Fruit fly (Drosophila melanogaster) whole organism, embryonic: Measurements from ENCODE around the gene Zasp66.

Experiments used
- CG11247 ChIP-seq: fragments of 200-800 bp; sonication (Bioruptor generic); IDR thresholded peaks from 2 replicates; pipeline ENCODE4 v1.3.6; 2022; ENCODE audit warnings: missing biosample characterization, missing genetic modification characterization
- CG11456 ChIP-seq: fragments of 200-800 bp; sonication (Bioruptor generic); IDR thresholded peaks from 3 replicates; pipeline ENCODE4 v1.3.6; 2022; ENCODE audit warnings: missing biosample characterization, missing genetic modification characterization
- CG11723 ChIP-seq: fragments of 200-800 bp; sonication (Bioruptor generic); optimal IDR thresholded peaks from 2 replicates; lab custom pipeline; 2017; ENCODE audit warnings: missing biosample characterization, mild to moderate bottlenecking, missing genetic modification characterization
- CG12219 ChIP-seq: fragments of 200-800 bp; sonication (Bioruptor generic); optimal IDR thresholded peaks from 3 replicates; lab custom pipeline; 2018; ENCODE audit warnings: missing biosample characterization, mild to moderate bottlenecking, missing genetic modification characterization
- CG15269 ChIP-seq: fragments of 200-800 bp; sonication (Bioruptor generic); optimal IDR thresholded peaks from 2 replicates; lab custom pipeline; 2018; ENCODE audit warnings: missing biosample characterization, mild to moderate bottlenecking, missing genetic modification characterization, moderate library complexity
- CG1602 ChIP-seq: fragments of 200-800 bp; sonication (Bioruptor generic); optimal IDR thresholded peaks from 3 replicates; lab custom pipeline; 2016; ENCODE audit warnings: missing biosample characterization, missing genetic modification characterization
- CG1603 ChIP-seq: fragments of 200-800 bp; sonication (Bioruptor generic); optimal IDR thresholded peaks from 2 replicates; lab custom pipeline; 2019; ENCODE audit warnings: missing biosample characterization, mild to moderate bottlenecking, missing genetic modification characterization, moderate library complexity
- CG17361 ChIP-seq: fragments of 200-800 bp; sonication (Bioruptor generic); IDR thresholded peaks from 3 replicates; pipeline ENCODE4 v1.3.6; 2022; ENCODE audit warnings: missing biosample characterization, missing genetic modification characterization
- CG1792 ChIP-seq: fragments of 200-800 bp; sonication (Bioruptor generic); optimal IDR thresholded peaks from 2 replicates; lab custom pipeline; 2016; ENCODE audit warnings: missing biosample characterization, missing genetic modification characterization
- CG2199 ChIP-seq: fragments of 200-800 bp; sonication (Bioruptor generic); IDR thresholded peaks from 3 replicates; pipeline ENCODE4 v1.3.6; 2022; ENCODE audit warnings: missing biosample characterization, missing genetic modification characterization
- CG2202 ChIP-seq: fragments of 200-800 bp; sonication (Bioruptor generic); optimal IDR thresholded peaks from 2 replicates; lab custom pipeline; 2018; ENCODE audit warnings: missing biosample characterization, mild to moderate bottlenecking, missing genetic modification characterization
- CG2712 ChIP-seq: fragments of 200-800 bp; optimal IDR thresholded peaks from 3 replicates; lab custom pipeline; 2019; ENCODE audit warnings: missing biosample characterization, mild to moderate bottlenecking, missing genetic modification characterization, moderate library complexity
- CG34422 ChIP-seq: fragments of 200-800 bp; sonication (Bioruptor generic); IDR thresholded peaks from 3 replicates; pipeline ENCODE4 v1.3.6; 2022; ENCODE audit warnings: missing biosample characterization, missing genetic modification characterization
- CG42726 ChIP-seq: fragments of 200-800 bp; sonication (Bioruptor generic); IDR thresholded peaks from 2 replicates; pipeline ENCODE4 v1.3.6; 2022; ENCODE audit warnings: missing biosample characterization, missing genetic modification characterization; ENCODE audit not compliant: partially characterized antibody
- CG4854 ChIP-seq: fragments of 200-800 bp; sonication (Bioruptor generic); optimal IDR thresholded peaks from 2 replicates; lab custom pipeline; 2016; ENCODE audit warnings: missing biosample characterization, missing genetic modification characterization, inconsistent platforms
- CG6683 ChIP-seq: fragments of 200-800 bp; sonication (Bioruptor generic); optimal IDR thresholded peaks from 2 replicates; lab custom pipeline; 2017; ENCODE audit warnings: missing biosample characterization, mild to moderate bottlenecking, missing genetic modification characterization, missing genetic modification reagents
- CG6765 ChIP-seq: fragments of 200-800 bp; sonication (Bioruptor generic); optimal IDR thresholded peaks from 3 replicates; lab custom pipeline; 2017; ENCODE audit warnings: missing biosample characterization, mild to moderate bottlenecking, missing genetic modification characterization
- CG7928 ChIP-seq: fragments of 200-800 bp; sonication (Bioruptor generic); optimal IDR thresholded peaks from 2 replicates; lab custom pipeline; 2017; ENCODE audit warnings: missing biosample characterization, mild to moderate bottlenecking, missing genetic modification characterization
- CG8290 ChIP-seq, 3 experiments: fragments of 200-800 bp; sonication (Bioruptor generic); optimal IDR thresholded peaks; 2 replicates each; lab custom pipeline; 2016 to 2019; ENCODE audit warnings: missing biosample characterization in 3 of 3, missing genetic modification characterization in 3 of 3, mild to moderate bottlenecking in 2 of 3, moderate library complexity in 1 of 3
- CG9817 ChIP-seq: fragments of 200-800 bp; sonication (Bioruptor generic); optimal IDR thresholded peaks from 2 replicates; lab custom pipeline; 2018; ENCODE audit warnings: missing biosample characterization, mild to moderate bottlenecking, missing genetic modification characterization, moderate library complexity
- D ChIP-seq, 2 experiments: fragments of 200-800 bp in 1 of 2; fragments of >200 bp in 1 of 2; sonication (Bioruptor generic) in 1 of 2; optimal IDR thresholded peaks; 2 replicates in 1 of 2; 3 replicates in 1 of 2; lab custom pipeline; 2017; ENCODE audit warnings: mild to moderate bottlenecking in 1 of 2, missing biosample characterization in 1 of 2, missing genetic modification characterization in 1 of 2, missing genetic modification reagents in 1 of 2
- Dp ChIP-seq: fragments of 200-800 bp; sonication (Bioruptor generic); optimal IDR thresholded peaks from 2 replicates; lab custom pipeline; 2018; ENCODE audit warnings: missing biosample characterization, mild to moderate bottlenecking, missing genetic modification characterization, moderate library complexity
- Ets97D ChIP-seq: fragments of 200-800 bp; sonication (Bioruptor generic); optimal IDR thresholded peaks from 3 replicates; lab custom pipeline; 2016; ENCODE audit warnings: missing biosample characterization, missing genetic modification characterization
- Fer2 ChIP-seq: fragments of 200-800 bp; sonication (Bioruptor generic); optimal IDR thresholded peaks from 2 replicates; lab custom pipeline; 2018; ENCODE audit warnings: missing biosample characterization, mild to moderate bottlenecking, missing genetic modification characterization, moderate library complexity
- HLH4C ChIP-seq: fragments of 200-800 bp; sonication (Bioruptor generic); IDR thresholded peaks from 3 replicates; pipeline ENCODE4 v1.3.6; 2022; ENCODE audit warnings: missing biosample characterization, missing genetic modification characterization; ENCODE audit not compliant: partially characterized antibody
- HLHmδ ChIP-seq: fragments of 200-800 bp; sonication (Bioruptor generic); optimal IDR thresholded peaks from 2 replicates; lab custom pipeline; 2018; ENCODE audit warnings: missing biosample characterization, mild to moderate bottlenecking, missing genetic modification characterization, moderate library complexity
- Med ChIP-seq: fragments of 200-800 bp; sonication (Bioruptor generic); peaks from one replicate; lab custom pipeline; 2016; ENCODE audit warnings: missing biosample characterization, missing genetic modification characterization, mild to moderate bottlenecking, inconsistent platforms, moderate library complexity
- Nf-YC ChIP-seq: fragments of 200-800 bp; optimal IDR thresholded peaks from 3 replicates; lab custom pipeline; 2019; ENCODE audit warnings: missing biosample characterization, mild to moderate bottlenecking, missing genetic modification characterization, moderate library complexity
- Rx ChIP-seq: fragments of 200-800 bp; sonication (Bioruptor generic); IDR thresholded peaks from 2 replicates; pipeline ENCODE4 v1.3.6; 2022; ENCODE audit warnings: missing biosample characterization, missing genetic modification characterization
- ab ChIP-seq: fragments of 200-800 bp; sonication (Bioruptor generic); optimal IDR thresholded peaks from 2 replicates; lab custom pipeline; 2016; ENCODE audit warnings: missing biosample characterization, missing genetic modification characterization
- al ChIP-seq: fragments of 200-800 bp; sonication (Bioruptor generic); IDR thresholded peaks from 2 replicates; pipeline ENCODE4 v1.3.6; 2022; ENCODE audit warnings: missing biosample characterization, missing genetic modification characterization
- cato ChIP-seq: fragments of 200-800 bp; sonication (Bioruptor generic); optimal IDR thresholded peaks from 2 replicates; lab custom pipeline; 2016; ENCODE audit warnings: missing biosample characterization, missing genetic modification characterization, borderline replicate concordance
- cg ChIP-seq: fragments of 200-800 bp; sonication (Bioruptor generic); optimal IDR thresholded peaks from 3 replicates; lab custom pipeline; 2019; ENCODE audit warnings: missing biosample characterization, mild to moderate bottlenecking, missing genetic modification characterization, moderate library complexity
- ci ChIP-seq: fragments of 200-800 bp; sonication (Bioruptor generic); IDR thresholded peaks from 3 replicates; pipeline ENCODE4 v1.3.6; 2022; ENCODE audit warnings: missing biosample characterization, missing genetic modification characterization
- corto ChIP-seq: fragments of 200-800 bp; sonication (Bioruptor generic); optimal IDR thresholded peaks from 2 replicates; lab custom pipeline; 2016; ENCODE audit warnings: missing biosample characterization, mild to moderate bottlenecking, missing genetic modification characterization, moderate library complexity
- crp ChIP-seq, 2 experiments: fragments of 200-800 bp; sonication (Bioruptor generic); optimal IDR thresholded peaks; 2 replicates in 1 of 2; 3 replicates in 1 of 2; lab custom pipeline; 2017; ENCODE audit warnings: missing biosample characterization in 2 of 2, missing genetic modification characterization in 2 of 2, mild to moderate bottlenecking in 1 of 2, moderate library complexity in 1 of 2
- da ChIP-seq: fragments of 200-800 bp; sonication (Bioruptor generic); optimal IDR thresholded peaks from 2 replicates; lab custom pipeline; 2016; ENCODE audit warnings: missing biosample characterization, missing genetic modification characterization
- fd64A ChIP-seq: fragments of 200-800 bp; sonication (Bioruptor generic); optimal IDR thresholded peaks from 3 replicates; lab custom pipeline; 2018; ENCODE audit warnings: missing biosample characterization, mild to moderate bottlenecking, missing genetic modification characterization
- gcm ChIP-seq: fragments of 200-800 bp; sonication (Bioruptor generic); optimal IDR thresholded peaks from 2 replicates; lab custom pipeline; 2019; ENCODE audit warnings: missing biosample characterization, mild to moderate bottlenecking, missing genetic modification characterization, moderate library complexity
- gem ChIP-seq: fragments of 200-800 bp; sonication (Bioruptor generic); optimal IDR thresholded peaks from 2 replicates; lab custom pipeline; 2019; ENCODE audit warnings: missing biosample characterization, mild to moderate bottlenecking, missing genetic modification characterization, moderate library complexity
- jigr1 ChIP-seq: fragments of 200-800 bp; sonication (Bioruptor generic); IDR thresholded peaks from 3 replicates; pipeline ENCODE4 v1.3.6; 2022; ENCODE audit warnings: missing biosample characterization, missing genetic modification characterization
- kni ChIP-seq: fragments of 200-800 bp; sonication (Bioruptor generic); optimal IDR thresholded peaks from 3 replicates; lab custom pipeline; 2017; ENCODE audit warnings: mild to moderate bottlenecking, missing biosample characterization, missing genetic modification reagents, missing genetic modification characterization
- lilli ChIP-seq: fragments of 200-800 bp; sonication (Bioruptor generic); optimal IDR thresholded peaks from 3 replicates; lab custom pipeline; 2016; ENCODE audit warnings: missing biosample characterization, missing genetic modification characterization
- maf-S ChIP-seq: fragments of 200-800 bp; sonication (Bioruptor generic); optimal IDR thresholded peaks from 2 replicates; lab custom pipeline; 2016; ENCODE audit warnings: missing biosample characterization, missing genetic modification characterization
- oc ChIP-seq: fragments of 200-800 bp; sonication (Bioruptor generic); optimal IDR thresholded peaks from 2 replicates; lab custom pipeline; 2018; ENCODE audit warnings: missing biosample characterization, mild to moderate bottlenecking, missing genetic modification characterization, moderate library complexity
- ssp ChIP-seq: fragments of 200-800 bp; sonication (Bioruptor generic); IDR thresholded peaks from 2 replicates; pipeline ENCODE4 v1.3.6; 2022; ENCODE audit warnings: missing biosample characterization, missing genetic modification characterization
- tap ChIP-seq: fragments of 200-800 bp; optimal IDR thresholded peaks from 3 replicates; lab custom pipeline; 2019; ENCODE audit warnings: missing biosample characterization, mild to moderate bottlenecking, missing genetic modification characterization, moderate library complexity
- zf30C ChIP-seq: fragments of 200-800 bp; sonication (Bioruptor generic); optimal IDR thresholded peaks from 3 replicates; lab custom pipeline; 2018; ENCODE audit warnings: missing biosample characterization, mild to moderate bottlenecking, missing genetic modification characterization

The Zasp66 gene

DNA sequence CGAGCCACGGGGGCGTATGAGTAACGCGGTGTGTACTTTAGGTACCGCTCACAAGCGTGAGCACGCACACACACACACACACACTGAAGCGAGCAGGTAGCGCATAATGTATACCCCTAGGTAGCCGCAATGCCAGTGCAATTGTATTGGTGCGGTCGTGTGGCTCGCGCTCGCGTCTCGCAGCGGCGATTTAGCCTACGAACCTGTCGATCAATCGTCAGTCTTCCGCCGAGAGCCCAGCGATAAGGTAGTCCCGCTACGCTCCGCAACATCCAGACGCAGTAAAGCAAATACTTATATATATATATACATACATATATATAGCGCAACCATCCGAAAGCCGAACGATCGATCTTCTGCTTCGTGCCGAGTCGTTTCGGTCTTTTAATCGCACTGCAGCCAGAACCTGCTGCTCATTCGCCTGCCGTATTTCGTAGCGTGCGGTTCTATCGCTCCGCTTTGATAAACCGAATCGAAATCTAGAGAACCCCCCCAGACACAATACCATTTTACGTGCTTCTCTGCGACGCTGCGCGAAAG lies 51.4 kb downstream of the Zasp66 start, which contains the start of gene hry (continued):
- TF ChIP-seq corto (GFP tag; lab: Kevin White, UChicago): peak; percentile 84
- peak; percentile 93 for TF ChIP-seq kni (GFP tag; lab: Kevin White, UChicago)
- TF ChIP-seq Nf-YC (tag; lab: Kevin White, UChicago): peak; percentile 86
- TF ChIP-seq CG1602 (GFP tag; lab: Kevin White, UChicago): no peak
- TF ChIP-seq CG2199 (GFP tag; lab: Robert Waterston, UW): peak; percentile 44; the same call in 1 of the 3 replicates
- TF ChIP-seq cg (GFP tag; lab: Kevin White, UChicago): peak; percentile 96
- TF ChIP-seq CG15269: peak; percentile 56
- TF ChIP-seq HLH4C (GFP tag; lab: Robert Waterston, UW): peak; percentile 61; the same call in 1 of the 3 replicates
- TF ChIP-seq da (GFP tag; lab: Kevin White, UChicago): no peak
- TF ChIP-seq ci (GFP tag; lab: Robert Waterston, UW): peak; percentile 80; the same call in 2 of the 3 replicates
- no peak for TF ChIP-seq CG4854 (GFP tag; lab: Kevin White, UChicago)
- TF ChIP-seq tap: peak; percentile 32
- TF ChIP-seq Rx (GFP tag; lab: Robert Waterston, UW): no peak
- no peak for TF ChIP-seq CG1792 (GFP tag; lab: Kevin White, UChicago)
- no peak for TF ChIP-seq cato (GFP tag; lab: Kevin White, UChicago)
- no peak; the same call in 1 of the 2 replicates for TF ChIP-seq CG11247 (GFP tag; lab: Robert Waterston, UW)
- peak; percentile 51 for TF ChIP-seq CG11723 (GFP tag; lab: Kevin White, UChicago)
- peak; percentile 17; the same call in 1 of the 3 replicates for TF ChIP-seq CG17361 (GFP tag; lab: Robert Waterston, UW)
- peak; percentile 10 for TF ChIP-seq CG12219
- peak; percentile 93 for TF ChIP-seq HLHmδ (GFP tag; lab: Kevin White, UChicago)
- no peak for TF ChIP-seq ab (GFP tag; lab: Kevin White, UChicago)
- TF ChIP-seq gcm (GFP tag; lab: Kevin White, UChicago): peak; percentile 59
- TF ChIP-seq D (optimal IDR thresholded peaks at IDR 0.05; lab: Kevin White, UChicago): no peak
- no peak for TF ChIP-seq D (GFP tag; optimal IDR thresholded peaks at IDR 0.05; lab: Kevin White, UChicago)
- no peak for TF ChIP-seq ssp
- peak; percentile 42 for TF ChIP-seq CG7928 (GFP tag; lab: Kevin White, UChicago)
- TF ChIP-seq oc (tag; lab: Kevin White, UChicago): peak; percentile 38
- TF ChIP-seq CG6765 (GFP tag; lab: Kevin White, UChicago): no peak
- peak; percentile 28 for TF ChIP-seq zf30C
- TF ChIP-seq Dp (GFP tag; lab: Kevin White, UChicago): no peak
- no peak for TF ChIP-seq maf-S
- no peak for TF ChIP-seq Ets97D (GFP tag; lab: Kevin White, UChicago)
- peak; percentile 55; the same call in 2 of the 3 replicates for TF ChIP-seq CG34422 (GFP tag; lab: Robert Waterston, UW)
- TF ChIP-seq fd64A (GFP tag; lab: Kevin White, UChicago): no peak
- peak; percentile 67; the same call in 1 of the 2 replicates for TF ChIP-seq CG42726 (GFP tag; lab: Robert Waterston, UW)
- TF ChIP-seq al (GFP tag; lab: Robert Waterston, UW): no peak
- no peak for TF ChIP-seq CG8290 (GFP tag; optimal IDR thresholded peaks at IDR 0.05; lab: Kevin White, UChicago)
- peak; percentile 35 to 63 for TF ChIP-seq CG8290 (tag; optimal IDR thresholded peaks at IDR 0.05; lab: Kevin White, UChicago)
- no peak for TF ChIP-seq crp (GFP tag; optimal IDR thresholded peaks at IDR 0.05; lab: Kevin White, UChicago)
- TF ChIP-seq CG11456: peak; percentile 52; the same call in 1 of the 3 replicates
- peak; percentile 44 for TF ChIP-seq lilli (GFP tag; lab: Kevin White, UChicago)
- TF ChIP-seq CG6683 (GFP tag; lab: Kevin White, UChicago): peak; percentile 11
- TF ChIP-seq jigr1 (GFP tag; lab: Robert Waterston, UW): no peak
- peak; percentile 84 for TF ChIP-seq Med (GFP tag; lab: Kevin White, UChicago)
- peak; percentile 9 for TF ChIP-seq gem (tag; lab: Kevin White, UChicago)
- TF ChIP-seq CG2202: peak; percentile 56
- no peak for TF ChIP-seq CG9817 (tag; lab: Kevin White, UChicago)
- TF ChIP-seq CG1603 (tag; lab: Kevin White, UChicago): no peak
- TF ChIP-seq Fer2: no peak
- peak; percentile 66 for TF ChIP-seq CG2712 (tag; lab: Kevin White, UChicago)
